Worm (Caenorhabditis elegans) whole organism, L2 larva: ENCODE results near the gene lab-2.

Experiments
- C34F6.9 ChIP-seq: fragments of 150-350 bp; optimal IDR thresholded peaks from 2 replicates; lab custom pipeline; 2014; ENCODE audit warnings: missing biosample characterization, missing genetic modification characterization
- F13H6.1 ChIP-seq: sonication (generic microtip); optimal IDR thresholded peaks from 2 replicates; lab custom pipeline; 2016; ENCODE audit warnings: missing genetic modification characterization, missing compliant biosample characterization
- R02D3.7 ChIP-seq: fragments of 150-350 bp; optimal IDR thresholded peaks from 2 replicates; lab custom pipeline; 2014; ENCODE audit warnings: missing biosample characterization, missing genetic modification characterization
- Y55F3AM.14 ChIP-seq: fragments of 200-800 bp; sonication (Bioruptor generic); optimal IDR thresholded peaks from 2 replicates; lab custom pipeline; 2018; ENCODE audit warnings: mild to moderate bottlenecking, missing genetic modification characterization, missing compliant biosample characterization
- ZK546.5 ChIP-seq: sonication (generic microtip); optimal IDR thresholded peaks from 2 replicates; lab custom pipeline; 2017; ENCODE audit warnings: missing biosample characterization, missing genetic modification characterization
- alr-1 ChIP-seq: fragments of 150-350 bp; optimal IDR thresholded peaks from 2 replicates; lab custom pipeline; 2014; ENCODE audit warnings: missing biosample characterization, missing genetic modification characterization
- aly-2 ChIP-seq: fragments of 150-350 bp; optimal IDR thresholded peaks from 2 replicates; lab custom pipeline; 2014; ENCODE audit warnings: missing biosample characterization, missing genetic modification characterization
- ama-1 ChIP-seq: fragments of 150-350 bp; optimal IDR thresholded peaks from 2 replicates; lab custom pipeline; 2018; ENCODE audit warnings: inconsistent platforms
- blmp-1 ChIP-seq: sonication (generic microtip); optimal IDR thresholded peaks from 2 replicates; lab custom pipeline; 2017; ENCODE audit warnings: missing genetic modification characterization, mild to moderate bottlenecking, missing compliant biosample characterization, antibody characterized with exemption, moderate library complexity; ENCODE audit not compliant: insufficient read depth
- ceh-16 ChIP-seq: fragments of 150-350 bp; optimal IDR thresholded peaks from 2 replicates; lab custom pipeline; 2014; ENCODE audit warnings: missing biosample characterization, missing genetic modification characterization
- ceh-82 ChIP-seq: fragments of 150-350 bp; optimal IDR thresholded peaks from 2 replicates; lab custom pipeline; 2014; ENCODE audit warnings: missing biosample characterization, missing genetic modification characterization
- crh-2 ChIP-seq: sonication (generic microtip); optimal IDR thresholded peaks from 2 replicates; lab custom pipeline; 2017; ENCODE audit warnings: missing biosample characterization, missing genetic modification characterization
- dmd-4 ChIP-seq: sonication (generic microtip); optimal IDR thresholded peaks from 2 replicates; lab custom pipeline; 2017; ENCODE audit warnings: missing biosample characterization, missing genetic modification characterization
- egl-27 ChIP-seq: sonication (generic microtip); optimal IDR thresholded peaks from 3 replicates; lab custom pipeline; 2017; ENCODE audit warnings: missing biosample characterization, missing genetic modification reagents, missing genetic modification characterization
- fos-1 ChIP-seq: fragments of 150-350 bp; optimal IDR thresholded peaks from 2 replicates; lab custom pipeline; 2014; ENCODE audit warnings: missing biosample characterization, missing genetic modification characterization
- gmeb-1 ChIP-seq: fragments of 150-350 bp; optimal IDR thresholded peaks from 2 replicates; lab custom pipeline; 2014; ENCODE audit warnings: missing biosample characterization, missing genetic modification characterization
- lin-11 ChIP-seq: fragments of 150-350 bp; sonication (generic microtip); optimal IDR thresholded peaks from 2 replicates; lab custom pipeline; 2014; ENCODE audit warnings: missing biosample characterization, missing genetic modification characterization, inconsistent platforms, mixed read lengths
- lin-39 ChIP-seq: fragments of 150-350 bp; optimal IDR thresholded peaks from 2 replicates; lab custom pipeline; 2014; ENCODE audit warnings: missing biosample characterization, missing genetic modification reagents, missing genetic modification characterization
- lsy-2 ChIP-seq, 2 experiments: fragments of 150-350 bp in 1 of 2; sonication (generic microtip) in 1 of 2; optimal IDR thresholded peaks; 2 replicates each; lab custom pipeline; 2014 to 2017; ENCODE audit warnings: missing biosample characterization in 2 of 2, missing genetic modification characterization in 2 of 2
- mab-5 ChIP-seq: fragments of 150-350 bp; optimal IDR thresholded peaks from 2 replicates; lab custom pipeline; 2014; ENCODE audit warnings: missing biosample characterization, missing genetic modification characterization
- mdl-1 ChIP-seq, 2 experiments: fragments of 150-350 bp in 1 of 2; sonication (generic microtip) in 1 of 2; optimal IDR thresholded peaks; 2 replicates each; lab custom pipeline; 2017; ENCODE audit warnings: missing biosample characterization in 2 of 2, missing genetic modification characterization in 2 of 2
- nhr-10 ChIP-seq: sonication (generic microtip); optimal IDR thresholded peaks from 2 replicates; lab custom pipeline; 2017; ENCODE audit warnings: missing biosample characterization, missing genetic modification characterization
- nhr-11 ChIP-seq: fragments of 150-350 bp; optimal IDR thresholded peaks from 2 replicates; lab custom pipeline; 2014; ENCODE audit warnings: missing biosample characterization, missing genetic modification characterization
- nhr-12 ChIP-seq: fragments of 150-350 bp; optimal IDR thresholded peaks from 2 replicates; lab custom pipeline; 2014; ENCODE audit warnings: missing biosample characterization, missing genetic modification characterization
- nhr-129 ChIP-seq: fragments of 150-350 bp; optimal IDR thresholded peaks from 2 replicates; lab custom pipeline; 2014; ENCODE audit warnings: missing biosample characterization, missing genetic modification characterization
- nhr-21 ChIP-seq: fragments of 150-350 bp; optimal IDR thresholded peaks from 2 replicates; lab custom pipeline; 2014; ENCODE audit warnings: missing biosample characterization, missing genetic modification characterization
- nhr-23 ChIP-seq: fragments of 150-350 bp; optimal IDR thresholded peaks from 2 replicates; lab custom pipeline; 2014; ENCODE audit warnings: missing biosample characterization, missing genetic modification reagents, missing genetic modification characterization
- nhr-237 ChIP-seq: fragments of 150-350 bp; optimal IDR thresholded peaks from 2 replicates; lab custom pipeline; 2014; ENCODE audit warnings: missing biosample characterization, missing genetic modification characterization
- nhr-25 ChIP-seq: fragments of 150-350 bp; sonication (generic microtip); optimal IDR thresholded peaks from 3 replicates; lab custom pipeline; 2014; ENCODE audit warnings: missing biosample characterization, missing genetic modification characterization
- nhr-6 ChIP-seq: fragments of 150-350 bp; optimal IDR thresholded peaks from 2 replicates; lab custom pipeline; 2014; ENCODE audit warnings: missing biosample characterization, missing genetic modification characterization
- peb-1 ChIP-seq: fragments of 150-350 bp; optimal IDR thresholded peaks from 2 replicates; lab custom pipeline; 2014; ENCODE audit warnings: missing biosample characterization, missing genetic modification characterization
- sem-4 ChIP-seq: fragments of 150-350 bp; optimal IDR thresholded peaks from 2 replicates; lab custom pipeline; 2014; ENCODE audit warnings: missing biosample characterization, missing genetic modification reagents, missing genetic modification characterization
- skn-1 ChIP-seq: sonication (generic microtip); optimal IDR thresholded peaks from 2 replicates; lab custom pipeline; 2017; ENCODE audit warnings: missing biosample characterization, missing genetic modification characterization
- sma-9 ChIP-seq, 2 experiments: fragments of 150-350 bp in 1 of 2; sonication (generic microtip) in 1 of 2; optimal IDR thresholded peaks; 2 replicates each; lab custom pipeline; 2014 to 2016; ENCODE audit warnings: missing genetic modification characterization in 2 of 2, mild to moderate bottlenecking in 1 of 2, missing biosample characterization in 1 of 2, missing compliant biosample characterization in 1 of 2, missing genetic modification reagents in 1 of 2, moderate library complexity in 1 of 2
- snpc-4 ChIP-seq: fragments of 150-350 bp; optimal IDR thresholded peaks from 2 replicates; lab custom pipeline; 2014; ENCODE audit warnings: missing biosample characterization, missing genetic modification characterization
- unc-39 ChIP-seq: fragments of 150-350 bp; optimal IDR thresholded peaks from 2 replicates; lab custom pipeline; 2014; ENCODE audit warnings: missing biosample characterization, missing genetic modification characterization
- unc-62 ChIP-seq: fragments of 150-350 bp; optimal IDR thresholded peaks from 2 replicates; lab custom pipeline; 2014; ENCODE audit warnings: missing biosample characterization, missing genetic modification reagents, missing genetic modification characterization
- zag-1 ChIP-seq: fragments of 150-350 bp; optimal IDR thresholded peaks from 2 replicates; lab custom pipeline; 2014; ENCODE audit warnings: missing biosample characterization, missing genetic modification characterization
- ztf-1 ChIP-seq: fragments of 200-800 bp; sonication (Bioruptor generic); conservative IDR thresholded peaks from 2 replicates; pipeline ENCODE4 v1.3.6; 2022; ENCODE audit warnings: missing genetic modification characterization, missing compliant biosample characterization
- ztf-11 ChIP-seq: sonication (generic microtip); optimal IDR thresholded peaks from 2 replicates; lab custom pipeline; 2017; ENCODE audit warnings: missing biosample characterization, missing genetic modification characterization
- ztf-4 ChIP-seq: fragments of 150-350 bp; optimal IDR thresholded peaks from 2 replicates; lab custom pipeline; 2014; ENCODE audit warnings: missing biosample characterization, missing genetic modification characterization

The lab-2 gene

DNA sequence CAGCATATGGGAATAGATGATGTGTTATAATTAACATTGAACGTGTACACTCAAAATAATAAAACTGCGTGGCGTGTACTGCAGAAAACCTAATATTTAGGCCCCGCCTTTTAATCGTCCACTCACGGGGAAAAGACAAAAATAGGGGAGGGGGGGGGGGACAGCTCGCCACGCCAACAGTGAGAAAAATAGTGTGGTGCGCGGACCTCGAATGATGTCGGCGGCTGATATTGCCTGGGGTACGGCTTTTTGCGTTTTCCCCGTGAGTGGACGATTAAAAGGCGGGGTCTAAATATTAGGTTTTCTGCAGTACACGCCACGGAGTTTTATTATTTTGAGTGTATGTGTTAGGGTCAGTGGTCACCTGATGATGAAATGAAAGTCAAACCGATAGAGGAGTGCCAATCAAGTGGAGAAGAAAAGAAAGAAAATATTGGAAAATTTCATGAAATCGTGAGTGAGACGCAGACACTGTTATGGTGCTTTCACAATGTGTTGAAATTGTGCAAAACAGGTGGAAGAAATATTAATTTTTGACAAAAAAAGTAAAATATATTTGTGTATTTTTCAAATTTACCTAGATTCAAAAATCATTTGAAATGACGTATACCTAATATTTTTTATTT lies 4.6 kb upstream of the lab-2 start:
- TF ChIP-seq nhr-129 (peak; percentile 57), crh-2 (tag; lab: Kevin White, UChicago) (peak; percentile 11), lsy-2 (tag; optimal IDR thresholded peaks at IDR 0.05; lab: Kevin White, UChicago) (peak in 1 of 2 experiments; percentile 12)

DNA sequence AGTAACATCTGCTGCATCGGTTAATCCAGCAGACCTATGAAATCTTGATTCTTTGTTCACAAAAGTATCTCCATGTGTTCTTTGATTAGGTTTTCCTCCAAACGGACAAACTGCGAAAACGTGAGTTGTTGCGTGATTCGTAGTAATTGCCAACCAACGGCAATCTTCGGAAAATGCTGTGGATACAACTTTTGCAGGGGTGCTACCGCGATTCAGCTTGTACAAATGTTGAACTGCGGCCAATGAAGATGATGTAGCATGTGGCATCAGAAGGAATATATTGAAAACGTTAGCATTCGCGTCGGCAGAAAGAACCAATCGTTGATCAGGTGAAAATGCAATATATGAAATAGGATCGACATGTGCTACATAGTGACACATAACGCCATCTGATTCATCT lies 2.3 kb upstream of the lab-2 start:
- no peak for TF ChIP-seq nhr-237 (tag; lab: Kevin White, UChicago)
- no peak for TF ChIP-seq nhr-12
- no peak for TF ChIP-seq peb-1 (tag; lab: Kevin White, UChicago)
- no peak for TF ChIP-seq nhr-10 (tag; lab: Kevin White, UChicago)
- TF ChIP-seq ZK546.5 (tag; lab: Kevin White, UChicago), result no peak
- TF ChIP-seq nhr-23 (tag; lab: Kevin White, UChicago), result no peak
- no peak for TF ChIP-seq mab-5 (tag; lab: Kevin White, UChicago)
- TF ChIP-seq ztf-4 (tag; lab: Kevin White, UChicago), result no peak
- TF ChIP-seq nhr-25, result no peak
- no peak for TF ChIP-seq C34F6.9 (tag; lab: Kevin White, UChicago)

ce11 chrIII:7323331-7323730 lies 6.1 kb downstream of the lab-2 start:
- peak; percentile 57 for TF ChIP-seq fos-1 (tag; lab: Kevin White, UChicago)
- TF ChIP-seq sem-4, result no peak
- TF ChIP-seq ZK546.5 (tag; lab: Kevin White, UChicago), result no peak
- TF ChIP-seq lin-11 (tag; lab: Kevin White, UChicago), result no peak
- no peak for TF ChIP-seq nhr-11
- no peak for TF ChIP-seq ama-1 (lab: Kevin White, UChicago)
- TF ChIP-seq dmd-4 (tag; lab: Kevin White, UChicago), result no peak
- TF ChIP-seq crh-2 (tag; lab: Kevin White, UChicago), result no peak

- no peak for TF ChIP-seq ZK546.5 (tag; lab: Kevin White, UChicago)
- TF ChIP-seq egl-27 (tag; lab: Kevin White, UChicago), result no peak
- TF ChIP-seq F13H6.1, result peak; percentile 66
- TF ChIP-seq unc-39 (tag; lab: Kevin White, UChicago), result no peak
- TF ChIP-seq sma-9 (GFP tag; optimal IDR thresholded peaks at IDR 0.05; lab: Kevin White, UChicago), result peak; percentile 35
- TF ChIP-seq sma-9 (tag; optimal IDR thresholded peaks at IDR 0.05; lab: Kevin White, UChicago), result no peak
- TF ChIP-seq C34F6.9 (tag; lab: Kevin White, UChicago), result no peak
- no peak for TF ChIP-seq ztf-11 (tag; lab: Kevin White, UChicago)
- no peak for TF ChIP-seq unc-62 (GFP tag; lab: Kevin White, UChicago)
- TF ChIP-seq nhr-6 (tag; lab: Kevin White, UChicago), result no peak
- no peak for TF ChIP-seq R02D3.7 (tag; lab: Kevin White, UChicago)
- TF ChIP-seq nhr-12, result no peak
- no peak for TF ChIP-seq snpc-4 (tag; lab: Kevin White, UChicago)
- TF ChIP-seq dmd-4 (tag; lab: Kevin White, UChicago), result no peak
- peak; percentile 41 for TF ChIP-seq nhr-129
- TF ChIP-seq alr-1 (tag; lab: Kevin White, UChicago), result no peak
- no peak for TF ChIP-seq nhr-23 (tag; lab: Kevin White, UChicago)
- no peak for TF ChIP-seq zag-1
- TF ChIP-seq lsy-2 (tag; optimal IDR thresholded peaks at IDR 0.05; lab: Kevin White, UChicago), result no peak
- no peak for TF ChIP-seq mab-5 (tag; lab: Kevin White, UChicago)
- TF ChIP-seq Y55F3AM.14 (GFP tag; lab: Kevin White, UChicago), result no peak
- TF ChIP-seq nhr-25, result no peak
- TF ChIP-seq nhr-10 (tag; lab: Kevin White, UChicago), result no peak
- no peak for TF ChIP-seq aly-2 (tag; lab: Kevin White, UChicago)
- no peak for TF ChIP-seq mdl-1 (tag; optimal IDR thresholded peaks at IDR 0.05; lab: Kevin White, UChicago)
- no peak for TF ChIP-seq ama-1 (lab: Kevin White, UChicago)
- no peak for TF ChIP-seq blmp-1 (tag; lab: Kevin White, UChicago)
- TF ChIP-seq ztf-4 (tag; lab: Kevin White, UChicago), result no peak
- TF ChIP-seq gmeb-1 (tag; lab: Kevin White, UChicago), result no peak
- TF ChIP-seq lin-39 (tag; lab: Kevin White, UChicago), result no peak
- peak; percentile 11 for TF ChIP-seq crh-2 (tag; lab: Kevin White, UChicago)
- TF ChIP-seq ztf-1 (GFP tag; lab: Robert Waterston, UW), result no peak
- TF ChIP-seq nhr-21, result no peak
- TF ChIP-seq lin-11 (tag; lab: Kevin White, UChicago), result no peak
- TF ChIP-seq nhr-237 (tag; lab: Kevin White, UChicago), result no peak
- TF ChIP-seq ceh-16 (tag; lab: Kevin White, UChicago), result no peak
- no peak for TF ChIP-seq ceh-82
- peak; percentile 8 for TF ChIP-seq fos-1 (tag; lab: Kevin White, UChicago)
- TF ChIP-seq skn-1 (tag; lab: Kevin White, UChicago), result no peak
Measured at ce11 chrIII:7322018-7322417, 7.4 kb downstream of the lab-2 start.
